Worm (Caenorhabditis elegans): ENCODE results near the gene hda-5.
"Not testable (repeated sequence)": the region's sequence is repeated elsewhere in the genome, so short reads cannot be mapped to it uniquely, and the experiment has no call there.

Gene hda-5

ce11 chrII:11759277-11759676 is 39.6 kb upstream of the hda-5 start, which contains the start of the genes F44E5.4 and F44E5.5 (continued):
- TF ChIP-seq B0019.2 (GFP tag; conservative IDR thresholded peaks at IDR 0.05) (peak; percentile 71; the same call in 1 of the 2 replicates), atf-7 (tag; optimal IDR thresholded peaks at IDR 0.05) (peak; percentile 99), F57C9.4 (tag; optimal IDR thresholded peaks at IDR 0.05) (peak; percentile 97), let-607 (tag; optimal IDR thresholded peaks at IDR 0.05) (peak; percentile 88 to 90), hsf-1 (GFP tag; IDR thresholded peaks at IDR 0.05) (peak; percentile 100), nhr-27 (tag; optimal IDR thresholded peaks at IDR 0.05) (peak; percentile 98), chd-7 (tag; optimal IDR thresholded peaks at IDR 0.05) (peak; percentile 99), K11D2.4 (GFP tag; IDR thresholded peaks at IDR 0.05) (peak; percentile 99), Y79H2A.3 (GFP tag; conservative IDR thresholded peaks at IDR 0.05) (peak; percentile 99), ceh-91 (GFP tag; IDR thresholded peaks at IDR 0.05) (peak; percentile 62), bed-2 (GFP tag; IDR thresholded peaks at IDR 0.05) (peak; percentile 92), hmg-20 (GFP tag; IDR thresholded peaks at IDR 0.05) (peak; percentile 89), egrh-3 (GFP tag; IDR thresholded peaks at IDR 0.05) (peak; percentile 93), F33H1.4 (GFP tag; IDR thresholded peaks at IDR 0.05) (peak; percentile 77), nhr-120 (GFP tag; IDR thresholded peaks at IDR 0.05) (peak; percentile 99), F39B2.1 (GFP tag; IDR thresholded peaks at IDR 0.05) (peak; percentile 96), rpc-1 (optimal IDR thresholded peaks at IDR 0.05) (peak; percentile 100), egl-18 (GFP tag; IDR thresholded peaks at IDR 0.05) (peak; percentile 99), dox-1 (GFP tag; IDR thresholded peaks at IDR 0.05) (peak; percentile 100), ztf-26 (tag; optimal IDR thresholded peaks at IDR 0.05) (peak; percentile 97), tlf-1 (GFP tag; optimal IDR thresholded peaks at IDR 0.05) (peak; percentile 94), mel-28 (tag; optimal IDR thresholded peaks at IDR 0.05; ENCODE audit: borderline replicate concordance) (peak; percentile 85), athp-1 (tag; optimal IDR thresholded peaks at IDR 0.05) (peak; percentile 98), F10E7.11 (tag; optimal IDR thresholded peaks at IDR 0.05) (peak; percentile 97), C06A6.2 (GFP tag; conservative IDR thresholded peaks at IDR 0.05) (peak; percentile 98), F57A8.1 (GFP tag; optimal IDR thresholded peaks at IDR 0.05) (peak; percentile 7), F52B5.7 (tag; optimal IDR thresholded peaks at IDR 0.05) (peak; percentile 98), ceh-40 (GFP tag; IDR thresholded peaks at IDR 0.05) (peak; percentile 95), Y53G8AR.9 (GFP tag; conservative IDR thresholded peaks at IDR 0.05) (peak; percentile 99), ztf-3 (GFP tag; optimal IDR thresholded peaks at IDR 0.05) (peak; percentile 98), K12H6.12 (tag; optimal IDR thresholded peaks at IDR 0.05) (peak; percentile 92), lin-26 (GFP tag; IDR thresholded peaks at IDR 0.05) (peak; percentile 86), tbx-9 (tag; optimal IDR thresholded peaks at IDR 0.05; ENCODE audit: borderline replicate concordance) (peak; percentile 93), madf-6 (GFP tag; IDR thresholded peaks at IDR 0.05) (peak; percentile 88), ekl-4 (GFP tag; IDR thresholded peaks at IDR 0.05) (peak; percentile 99), ztf-18 (tag; optimal IDR thresholded peaks at IDR 0.05) (peak; percentile 48), bed-1 (GFP tag; IDR thresholded peaks at IDR 0.05) (peak; percentile 99), T26A5.8 (tag; optimal IDR thresholded peaks at IDR 0.05) (peak; percentile 89), B0035.1 (tag; optimal IDR thresholded peaks at IDR 0.05) (peak; percentile 90), C17E4.6 (GFP tag; IDR thresholded peaks at IDR 0.05) (peak; percentile 97), nfya-2 (GFP tag; IDR thresholded peaks at IDR 0.05) (peak; percentile 96), ceh-100 (GFP tag; IDR thresholded peaks at IDR 0.05) (peak; percentile 88), madf-3 (GFP tag; IDR thresholded peaks at IDR 0.05) (peak; percentile 93), lir-1 (GFP tag; conservative IDR thresholded peaks at IDR 0.05) (peak; percentile 94), ceh-79 (tag; optimal IDR thresholded peaks at IDR 0.05) (peak; percentile 99), snpc-4 (tag; optimal IDR thresholded peaks at IDR 0.05) (peak in 2 of 4 experiments; percentile 57 to 61), lsl-1 (GFP tag; optimal IDR thresholded peaks at IDR 0.05) (peak; percentile 65), ztf-22 (GFP tag; optimal IDR thresholded peaks at IDR 0.05) (peak; percentile 97)
- not testable (repeated sequence) for TF ChIP-seq rpc-1 (tag; optimal IDR thresholded peaks at IDR 0.05); snpc-4 (GFP tag; optimal IDR thresholded peaks at IDR 0.05)
